Worm (Caenorhabditis elegans) whole organism, L4/young adult: ENCODE data around the gene Y46G5A.36.

Source experiments
- W03F9.2 ChIP-seq: fragments of 150-350 bp; optimal IDR thresholded peaks from 2 replicates; lab custom pipeline; 2014; ENCODE audit warnings: missing biosample characterization, missing genetic modification characterization
- dao-5 ChIP-seq: sonication (generic microtip); optimal IDR thresholded peaks from 2 replicates; lab custom pipeline; 2016; ENCODE audit warnings: missing genotype, missing genetic modification characterization, moderate library complexity, missing compliant biosample characterization
- him-1 ChIP-seq: sonication (generic microtip); optimal IDR thresholded peaks from 2 replicates; lab custom pipeline; 2016; ENCODE audit warnings: missing genotype, missing genetic modification reagents, missing genetic modification characterization, missing compliant biosample characterization

The Y46G5A.36 gene

ce11 chrII:12805161-12805560, 18.3 kb upstream of the Y46G5A.36 start, which contains the start of the genes Y46G5A.18 and Y46G5A.47:
Y46G5A.18 (minus strand) TSS chrII:12805261.
Y46G5A.47 (minus strand) TSS chrII:12805306.
- TF ChIP-seq W03F9.2, result no peak
- TF ChIP-seq him-1 (tag; lab: Kevin White, UChicago), result no peak
- no peak for TF ChIP-seq dao-5 (tag; lab: Kevin White, UChicago)

- TF ChIP-seq W03F9.2 (no peak), dao-5 (tag; lab: Kevin White, UChicago) (no peak), him-1 (tag; lab: Kevin White, UChicago) (peak; percentile 23)
These were observed 17.6 kb upstream of the Y46G5A.36 start for ce11 chrII:12805765-12806384.

ce11 chrII:12806602-12807182, 16.8 kb upstream of the Y46G5A.36 start, which contains the start of gene spds-1:
spds-1 (plus strand) TSS chrII:12806899.
- TF ChIP-seq dao-5 (tag; lab: Kevin White, UChicago), result no peak
- TF ChIP-seq him-1 (tag; lab: Kevin White, UChicago), result no peak

- no peak for TF ChIP-seq W03F9.2
- TF ChIP-seq dao-5 (tag; lab: Kevin White, UChicago), result no peak
- TF ChIP-seq him-1 (tag; lab: Kevin White, UChicago), result no peak
These were observed 14.7 kb upstream of the Y46G5A.36 start for ce11 chrII:12808746-12809145.

ce11 chrII:12809725-12810124, 13.8 kb upstream of the Y46G5A.36 start:
- TF ChIP-seq him-1 (tag; lab: Kevin White, UChicago) (no peak), dao-5 (tag; lab: Kevin White, UChicago) (no peak), W03F9.2 (no peak)

- TF ChIP-seq W03F9.2 (no peak), him-1 (tag; lab: Kevin White, UChicago) (no peak), dao-5 (tag; lab: Kevin White, UChicago) (no peak)
These were observed 12.8 kb upstream of the Y46G5A.36 start, which contains the start of gene Y46G5A.20 for ce11 chrII:12810709-12811108. Y46G5A.20 (plus strand) TSS chrII:12811009.

- TF ChIP-seq dao-5 (tag; lab: Kevin White, UChicago), result no peak
- no peak for TF ChIP-seq W03F9.2
- no peak for TF ChIP-seq him-1 (tag; lab: Kevin White, UChicago)
These were observed 10.2 kb upstream of the Y46G5A.36 start for ce11 chrII:12813253-12813652.

ce11 chrII:12816412-12817146, 6.9 kb upstream of the Y46G5A.36 start, which contains the start of gene acl-7:
acl-7 (minus strand) TSS chrII:12816462.
- TF ChIP-seq W03F9.2 (no peak), him-1 (tag; lab: Kevin White, UChicago) (no peak), dao-5 (tag; lab: Kevin White, UChicago) (no peak)

- TF ChIP-seq him-1 (tag; lab: Kevin White, UChicago) (no peak), W03F9.2 (no peak), dao-5 (tag; lab: Kevin White, UChicago) (no peak)
These were observed 5.0 kb upstream of the Y46G5A.36 start, which contains the start of gene Y46G5A.22 for ce11 chrII:12818488-12818887. Y46G5A.22 (minus strand) TSS chrII:12818588.

ce11 chrII:12819979-12820378, 3.5 kb upstream of the Y46G5A.36 start:
- TF ChIP-seq dao-5 (tag; lab: Kevin White, UChicago) (no peak), him-1 (tag; lab: Kevin White, UChicago) (no peak), W03F9.2 (no peak)

ce11 chrII:12824463-12824862, 984 bp downstream of the Y46G5A.36 start:
- TF ChIP-seq dao-5 (tag; lab: Kevin White, UChicago) (no peak), W03F9.2 (no peak), him-1 (tag; lab: Kevin White, UChicago) (no peak)

- TF ChIP-seq dao-5 (tag; lab: Kevin White, UChicago) (no peak), him-1 (tag; lab: Kevin White, UChicago) (no peak), W03F9.2 (no peak)
These were observed 3.3 kb downstream of the Y46G5A.36 start, which contains the start of gene Y46G5A.38 for ce11 chrII:12826752-12827151. Y46G5A.38 (plus strand) TSS chrII:12827052.

- TF ChIP-seq him-1 (tag; lab: Kevin White, UChicago) (no peak), dao-5 (tag; lab: Kevin White, UChicago) (no peak), W03F9.2 (no peak)
These were observed 5.4 kb downstream of the Y46G5A.36 start, which contains the start of gene Y46G5A.23 for ce11 chrII:12828863-12829262. Y46G5A.23 (minus strand) TSS chrII:12828963.

ce11 chrII:12830347-12830746, 6.9 kb downstream of the Y46G5A.36 start, which contains the start of gene bcmo-1:
bcmo-1 (plus strand) TSS chrII:12830676.
- TF ChIP-seq W03F9.2, result no peak
- no peak for TF ChIP-seq dao-5 (tag; lab: Kevin White, UChicago)
- TF ChIP-seq him-1 (tag; lab: Kevin White, UChicago), result no peak
